Worm (Caenorhabditis elegans) whole organism, young adult: Measurements from ENCODE around the gene cnc-2.

Source experiments
- C17E4.6 ChIP-seq: fragments of 200-800 bp; sonication (Bioruptor generic); IDR thresholded peaks from 2 replicates; pipeline ENCODE4 v1.3.6; 2022; ENCODE audit warnings: missing genetic modification reagents, missing genetic modification characterization, missing compliant biosample characterization
- F37B4.10 ChIP-seq: fragments of 200-800 bp; sonication (Bioruptor generic); IDR thresholded peaks from 2 replicates; pipeline ENCODE4 v1.3.6; 2022; ENCODE audit warnings: missing genetic modification characterization, missing compliant biosample characterization
- athp-1 ChIP-seq: sonication (generic microtip); optimal IDR thresholded peaks from 2 replicates; lab custom pipeline; 2017; ENCODE audit warnings: mild to moderate bottlenecking, missing genetic modification characterization, missing compliant biosample characterization
- ceh-58 ChIP-seq: fragments of 200-800 bp; sonication (Bioruptor generic); IDR thresholded peaks from 2 replicates; pipeline ENCODE4 v1.3.6; 2022; ENCODE audit warnings: missing genetic modification characterization, missing compliant biosample characterization
- dox-1 ChIP-seq: fragments of 200-800 bp; sonication (Bioruptor generic); IDR thresholded peaks from 2 replicates; pipeline ENCODE4 v1.3.6; 2022; ENCODE audit warnings: missing genetic modification reagents, missing genetic modification characterization, missing compliant biosample characterization
- lin-35 ChIP-seq, 3 experiments: fragments of 150-350 bp in 2 of 3; sonication (generic microtip) in 1 of 3; optimal IDR thresholded peaks; 2 replicates each; lab custom pipeline; 2014 to 2018; ENCODE audit warnings: missing biosample characterization in 3 of 3, missing genetic modification characterization in 3 of 3, missing genetic modification reagents in 3 of 3
- sdz-38 ChIP-seq: sonication (generic microtip); optimal IDR thresholded peaks from 2 replicates; lab custom pipeline; 2016; ENCODE audit warnings: missing genotype, missing genetic modification characterization, missing compliant biosample characterization
- ztf-18 ChIP-seq: sonication (generic microtip); optimal IDR thresholded peaks from 2 replicates; lab custom pipeline; 2016; ENCODE audit warnings: missing genotype, mild to moderate bottlenecking, missing genetic modification characterization, missing compliant biosample characterization

DNA sequence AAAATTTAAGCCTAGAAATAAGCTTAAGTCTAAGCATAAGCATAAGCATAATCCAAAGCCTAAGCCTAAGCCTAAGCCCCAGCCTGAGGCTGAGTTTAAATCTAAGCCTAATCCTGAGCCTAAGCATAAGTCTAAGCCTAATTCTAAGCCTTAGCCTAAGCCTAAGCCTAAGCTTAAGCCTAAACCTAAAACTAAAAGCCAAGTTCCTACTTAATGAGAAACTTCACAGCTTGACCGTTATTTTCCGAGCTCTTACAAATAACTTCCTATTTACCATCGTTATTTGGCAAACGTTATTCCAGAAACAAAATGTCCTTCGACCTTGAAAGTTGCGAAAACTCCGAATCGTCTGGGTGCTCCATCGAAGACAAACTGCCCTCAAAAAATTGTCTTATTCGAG is 31.8 kb upstream of the cnc-2 start, which contains the start of gene C38C3.4:
- TF ChIP-seq C17E4.6 (GFP tag; lab: Robert Waterston, UW) (no peak), dox-1 (GFP tag; lab: Robert Waterston, UW) (no peak), lin-35 (GFP tag; optimal IDR thresholded peaks at IDR 0.05; lab: Kevin White, UChicago) (no peak), ceh-58 (GFP tag; lab: Robert Waterston, UW) (no peak), F37B4.10 (GFP tag; lab: Robert Waterston, UW) (no peak), ztf-18 (no peak), athp-1 (tag; lab: Kevin White, UChicago) (no peak), sdz-38 (tag; lab: Kevin White, UChicago) (no peak)
